Fruit fly (Drosophila melanogaster) whole organism, pupa: ENCODE data around the gene tara.

Source experiments
- CG12605 ChIP-seq: fragments of 200-800 bp; sonication (Bioruptor generic); IDR thresholded peaks from 2 replicates; pipeline ENCODE4 v1.3.6; 2022; ENCODE audit warnings: missing biosample characterization, missing genetic modification characterization
- CG9948 ChIP-seq: fragments of 200-800 bp; sonication (Bioruptor generic); optimal IDR thresholded peaks from 2 replicates; lab custom pipeline; 2018; ENCODE audit warnings: missing biosample characterization, mild to moderate bottlenecking, missing genetic modification characterization, moderate library complexity
- D1 ChIP-seq: fragments of 200-800 bp; sonication (Bioruptor generic); optimal IDR thresholded peaks from 2 replicates; lab custom pipeline; 2018; ENCODE audit warnings: missing biosample characterization, mild to moderate bottlenecking, missing genetic modification characterization, moderate library complexity
- Ets98B ChIP-seq: fragments of 200-800 bp; sonication (Bioruptor generic); IDR thresholded peaks from 2 replicates; pipeline ENCODE4 v1.3.6; 2022; ENCODE audit warnings: missing biosample characterization, missing genetic modification characterization
- Pif1A ChIP-seq: fragments of 200-800 bp; sonication (Bioruptor generic); optimal IDR thresholded peaks from 3 replicates; lab custom pipeline; 2016; ENCODE audit warnings: missing biosample characterization, missing genetic modification characterization
- Snoo ChIP-seq: fragments of 200-800 bp; sonication (Bioruptor generic); optimal IDR thresholded peaks from 3 replicates; lab custom pipeline; 2017; ENCODE audit warnings: missing biosample characterization, mild to moderate bottlenecking, missing genetic modification characterization, inconsistent platforms
- gl ChIP-seq: fragments of 200-800 bp; sonication (Bioruptor generic); optimal IDR thresholded peaks from 2 replicates; lab custom pipeline; 2018; ENCODE audit warnings: missing biosample characterization, mild to moderate bottlenecking, missing genetic modification characterization

DNA sequence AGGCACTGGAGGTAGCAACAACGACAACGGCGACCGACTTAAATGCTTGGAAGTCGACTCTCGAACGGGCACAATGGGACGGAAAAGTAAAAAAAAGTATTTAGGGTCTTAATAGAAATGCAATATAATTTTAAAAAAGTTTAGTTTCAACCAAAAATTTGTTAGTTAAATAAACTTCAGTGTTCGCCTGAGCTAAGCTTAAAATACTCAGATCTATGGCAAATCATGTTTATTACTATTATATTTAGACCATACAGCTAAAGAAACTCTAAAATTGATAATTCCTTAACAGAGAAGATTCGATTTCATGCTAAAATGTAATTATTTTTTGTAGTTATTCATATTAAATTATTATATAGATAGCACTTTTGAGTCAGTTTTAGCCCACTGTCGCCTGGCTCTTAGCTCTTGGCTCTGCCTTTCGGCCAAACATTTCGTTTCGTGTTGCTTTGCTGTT, 28.0 kb downstream of the tara start:
- TF ChIP-seq CG12605, result no peak
- peak; percentile 81 for TF ChIP-seq D1
- peak; percentile 80 for TF ChIP-seq CG9948 (tag; lab: Kevin White, UChicago)
- no peak for TF ChIP-seq gl (tag; lab: Kevin White, UChicago)
- TF ChIP-seq Ets98B, result no peak
- TF ChIP-seq Snoo (tag; lab: Kevin White, UChicago), result peak; percentile 71
- TF ChIP-seq Pif1A (GFP tag; lab: Kevin White, UChicago), result peak; percentile 65
